Fruit fly (Drosophila melanogaster) whole organism, embryonic: ENCODE results near the gene CG43355.

Experiments used
- Ada2b ChIP-seq: fragments of 200-800 bp; sonication (Bioruptor generic); IDR thresholded peaks from 2 replicates; pipeline ENCODE4 v1.3.6; 2022; ENCODE audit warnings: missing biosample characterization, missing genetic modification characterization
- Atf3 ChIP-seq: fragments of 200-800 bp; sonication (Bioruptor generic); optimal IDR thresholded peaks from 3 replicates; lab custom pipeline; 2016; ENCODE audit warnings: missing biosample characterization, missing genetic modification characterization
- B-H1 ChIP-seq: fragments of 200-800 bp; sonication (Bioruptor generic); IDR thresholded peaks from 3 replicates; pipeline ENCODE4 v1.3.6; 2022; ENCODE audit warnings: missing biosample characterization, missing genetic modification characterization
- Bdp1 ChIP-seq: fragments of 200-800 bp; sonication (Bioruptor generic); optimal IDR thresholded peaks from 3 replicates; lab custom pipeline; 2016; ENCODE audit warnings: missing biosample characterization, missing genetic modification characterization
- CG10147 ChIP-seq: fragments of 200-800 bp; sonication (Bioruptor generic); optimal IDR thresholded peaks from 2 replicates; lab custom pipeline; 2019; ENCODE audit warnings: missing biosample characterization, mild to moderate bottlenecking, missing genetic modification characterization, moderate library complexity
- CG10431 ChIP-seq: fragments of 200-800 bp; sonication (Bioruptor generic); optimal IDR thresholded peaks from 3 replicates; lab custom pipeline; 2018; ENCODE audit warnings: missing biosample characterization, mild to moderate bottlenecking, missing genetic modification characterization
- CG10543 ChIP-seq: fragments of 200-800 bp; sonication (Bioruptor generic); optimal IDR thresholded peaks from 3 replicates; lab custom pipeline; 2017; ENCODE audit warnings: missing biosample characterization, mild to moderate bottlenecking, missing genetic modification characterization, moderate library complexity
- CG12104 ChIP-seq: fragments of 200-800 bp; sonication (Bioruptor generic); optimal IDR thresholded peaks from 3 replicates; lab custom pipeline; 2016; ENCODE audit warnings: missing biosample characterization, missing genetic modification characterization
- CG12219 ChIP-seq: fragments of 200-800 bp; sonication (Bioruptor generic); optimal IDR thresholded peaks from 3 replicates; lab custom pipeline; 2018; ENCODE audit warnings: missing biosample characterization, mild to moderate bottlenecking, missing genetic modification characterization
- CG12942 ChIP-seq: fragments of 200-800 bp; sonication (Bioruptor generic); optimal IDR thresholded peaks from 3 replicates; lab custom pipeline; 2016; ENCODE audit warnings: missing biosample characterization, missing genetic modification characterization
- CG13287 ChIP-seq: fragments of 200-800 bp; sonication (Bioruptor generic); IDR thresholded peaks from 2 replicates; pipeline ENCODE4 v1.3.6; 2022; ENCODE audit warnings: missing biosample characterization, missing genetic modification characterization; ENCODE audit not compliant: partially characterized antibody
- CG15269 ChIP-seq: fragments of 200-800 bp; sonication (Bioruptor generic); optimal IDR thresholded peaks from 2 replicates; lab custom pipeline; 2018; ENCODE audit warnings: missing biosample characterization, mild to moderate bottlenecking, missing genetic modification characterization, moderate library complexity
- CG15514 ChIP-seq: fragments of 200-800 bp; sonication (Bioruptor generic); optimal IDR thresholded peaks from 3 replicates; lab custom pipeline; 2017; ENCODE audit warnings: missing biosample characterization, missing genetic modification characterization, mild to moderate bottlenecking, moderate library complexity, missing genetic modification reagents
- CG17361 ChIP-seq: fragments of 200-800 bp; sonication (Bioruptor generic); IDR thresholded peaks from 3 replicates; pipeline ENCODE4 v1.3.6; 2022; ENCODE audit warnings: missing biosample characterization, missing genetic modification characterization
- CG17385 ChIP-seq: fragments of 200-800 bp; sonication (Bioruptor generic); optimal IDR thresholded peaks from 3 replicates; lab custom pipeline; 2018; ENCODE audit warnings: missing biosample characterization, mild to moderate bottlenecking, missing genetic modification characterization
- CG18599 ChIP-seq: fragments of 200-800 bp; sonication (Bioruptor generic); optimal IDR thresholded peaks from 3 replicates; lab custom pipeline; 2017; ENCODE audit warnings: missing biosample characterization, missing genetic modification characterization, mild to moderate bottlenecking, moderate library complexity, missing genetic modification reagents
- CG2116 ChIP-seq: fragments of 200-800 bp; sonication (Bioruptor generic); optimal IDR thresholded peaks from 3 replicates; lab custom pipeline; 2018; ENCODE audit warnings: missing biosample characterization, mild to moderate bottlenecking, missing genetic modification characterization
- CG31388 ChIP-seq: fragments of 200-800 bp; sonication (Bioruptor generic); optimal IDR thresholded peaks from 2 replicates; lab custom pipeline; 2016; ENCODE audit warnings: missing biosample characterization, missing genetic modification characterization
- CG32532 ChIP-seq: fragments of 200-800 bp; sonication (Bioruptor generic); IDR thresholded peaks from 2 replicates; pipeline ENCODE4 v1.3.6; 2022; ENCODE audit warnings: missing biosample characterization, missing genetic modification characterization
- CG42726 ChIP-seq: fragments of 200-800 bp; sonication (Bioruptor generic); IDR thresholded peaks from 2 replicates; pipeline ENCODE4 v1.3.6; 2022; ENCODE audit warnings: missing biosample characterization, missing genetic modification characterization; ENCODE audit not compliant: partially characterized antibody
- CG4820 ChIP-seq: fragments of 200-800 bp; sonication (Bioruptor generic); optimal IDR thresholded peaks from 3 replicates; lab custom pipeline; 2016; ENCODE audit warnings: missing biosample characterization, missing genetic modification characterization
- Chrac-16 ChIP-seq: fragments of 200-800 bp; sonication (Bioruptor generic); optimal IDR thresholded peaks from 3 replicates; lab custom pipeline; 2016; ENCODE audit warnings: missing biosample characterization, missing genetic modification characterization
- CkIIα-i1 ChIP-seq: fragments of 200-800 bp; sonication (Bioruptor generic); IDR thresholded peaks from 2 replicates; pipeline ENCODE4 v1.3.6; 2022; ENCODE audit warnings: missing biosample characterization, missing genetic modification characterization
- D ChIP-seq, 2 experiments: fragments of 200-800 bp in 1 of 2; fragments of >200 bp in 1 of 2; sonication (Bioruptor generic) in 1 of 2; optimal IDR thresholded peaks; 2 replicates in 1 of 2; 3 replicates in 1 of 2; lab custom pipeline; 2017; ENCODE audit warnings: mild to moderate bottlenecking in 1 of 2, missing biosample characterization in 1 of 2, missing genetic modification characterization in 1 of 2, missing genetic modification reagents in 1 of 2
- Dad ChIP-seq: fragments of 200-800 bp; sonication (Bioruptor generic); optimal IDR thresholded peaks from 3 replicates; lab custom pipeline; 2016; ENCODE audit warnings: missing biosample characterization, missing genetic modification characterization
- HLHmδ ChIP-seq: fragments of 200-800 bp; sonication (Bioruptor generic); optimal IDR thresholded peaks from 2 replicates; lab custom pipeline; 2018; ENCODE audit warnings: missing biosample characterization, mild to moderate bottlenecking, missing genetic modification characterization, moderate library complexity
- Lhr ChIP-seq: fragments of 200-800 bp; sonication (Bioruptor generic); optimal IDR thresholded peaks from 3 replicates; lab custom pipeline; 2017; ENCODE audit warnings: mild to moderate bottlenecking, missing biosample characterization, missing genetic modification reagents, missing genetic modification characterization
- Meics ChIP-seq: fragments of 200-800 bp; sonication (Bioruptor generic); optimal IDR thresholded peaks from 2 replicates; lab custom pipeline; 2017; ENCODE audit warnings: missing biosample characterization, mild to moderate bottlenecking, missing genetic modification characterization
- Poxn ChIP-seq: fragments of 200-800 bp; sonication (Bioruptor generic); IDR thresholded peaks from 2 replicates; pipeline ENCODE4 v1.3.6; 2022; ENCODE audit warnings: missing biosample characterization, missing genetic modification characterization
- Xrp1 ChIP-seq: fragments of 200-800 bp; sonication (Bioruptor generic); IDR thresholded peaks from 2 replicates; pipeline ENCODE4 v1.3.6; 2022; ENCODE audit warnings: missing biosample characterization, missing genetic modification characterization
- YL-1 ChIP-seq: fragments of 200-800 bp; sonication (Bioruptor generic); optimal IDR thresholded peaks from 3 replicates; lab custom pipeline; 2017; ENCODE audit warnings: missing biosample characterization, mild to moderate bottlenecking, missing genetic modification characterization
- abd-A ChIP-seq: fragments of 200-800 bp; sonication (Bioruptor generic); optimal IDR thresholded peaks from 3 replicates; lab custom pipeline; 2019; ENCODE audit warnings: missing biosample characterization, mild to moderate bottlenecking, missing genetic modification characterization, moderate library complexity
- bbx ChIP-seq: fragments of 200-800 bp; sonication (Bioruptor generic); IDR thresholded peaks from 2 replicates; pipeline ENCODE4 v1.3.6; 2022; ENCODE audit warnings: missing biosample characterization, missing genetic modification characterization; ENCODE audit not compliant: partially characterized antibody
- cas ChIP-seq: fragments of 200-800 bp; sonication (Bioruptor generic); IDR thresholded peaks from 2 replicates; pipeline ENCODE4 v1.3.6; 2022; ENCODE audit warnings: missing biosample characterization, missing genetic modification characterization
- chif ChIP-seq, 2 experiments: fragments of 200-800 bp; sonication (Bioruptor generic); optimal IDR thresholded peaks; 3 replicates each; lab custom pipeline; 2016; ENCODE audit warnings: missing biosample characterization in 2 of 2, missing genetic modification characterization in 2 of 2
- dpn ChIP-seq, 2 experiments: fragments of 200-800 bp; sonication (Bioruptor generic); optimal IDR thresholded peaks; 3 replicates each; lab custom pipeline; 2016; ENCODE audit warnings: missing biosample characterization in 2 of 2, missing genetic modification characterization in 2 of 2
- esg ChIP-seq: fragments of 200-800 bp; sonication (Bioruptor generic); conservative IDR thresholded peaks from 2 replicates; pipeline ENCODE4 v1.3.6; 2022; ENCODE audit warnings: missing biosample characterization, missing genetic modification characterization
- grn ChIP-seq: fragments of 200-800 bp; sonication (Bioruptor generic); optimal IDR thresholded peaks from 3 replicates; lab custom pipeline; 2017; ENCODE audit warnings: missing biosample characterization, missing genetic modification characterization
- nau ChIP-seq: fragments of 200-800 bp; sonication (Bioruptor generic); optimal IDR thresholded peaks from 3 replicates; lab custom pipeline; 2017; ENCODE audit warnings: missing biosample characterization, mild to moderate bottlenecking, missing genetic modification characterization, missing genetic modification reagents
- nerfin-2 ChIP-seq: fragments of 200-800 bp; sonication (Bioruptor generic); IDR thresholded peaks from 2 replicates; pipeline ENCODE4 v1.3.6; 2022; ENCODE audit warnings: missing biosample characterization, missing genetic modification characterization; ENCODE audit not compliant: partially characterized antibody
- org-1 ChIP-seq: fragments of 200-800 bp; sonication (Bioruptor generic); optimal IDR thresholded peaks from 2 replicates; lab custom pipeline; 2017; ENCODE audit warnings: missing biosample characterization, missing genetic modification characterization
- otp ChIP-seq: fragments of 200-800 bp; sonication (Bioruptor generic); IDR thresholded peaks from 3 replicates; pipeline ENCODE4, ENCODE4 v1.3.6; 2022; ENCODE audit warnings: missing biosample characterization, missing genetic modification characterization
- pita ChIP-seq: fragments of 200-800 bp; sonication (Bioruptor generic); optimal IDR thresholded peaks from 2 replicates; lab custom pipeline; 2017; ENCODE audit warnings: missing biosample characterization, mild to moderate bottlenecking, missing genetic modification characterization
- psq ChIP-seq: fragments of 200-800 bp; sonication (Bioruptor generic); optimal IDR thresholded peaks from 2 replicates; lab custom pipeline; 2017; ENCODE audit warnings: missing biosample characterization, missing genetic modification characterization
- rib ChIP-seq: fragments of 200-800 bp; sonication (Bioruptor generic); IDR thresholded peaks from 2 replicates; pipeline ENCODE4 v1.3.6; 2022; ENCODE audit warnings: missing biosample characterization, missing genetic modification characterization
- ro ChIP-seq: fragments of 200-800 bp; sonication (Bioruptor generic); IDR thresholded peaks from 2 replicates; pipeline ENCODE4 v1.3.6; 2022; ENCODE audit warnings: missing biosample characterization, missing genetic modification characterization
- row ChIP-seq: fragments of 200-800 bp; sonication (Bioruptor generic); IDR thresholded peaks from 3 replicates; pipeline ENCODE4 v1.3.6; 2022; ENCODE audit warnings: missing biosample characterization, missing genetic modification characterization
- sr ChIP-seq: fragments of 200-800 bp; sonication (Bioruptor generic); IDR thresholded peaks from 3 replicates; pipeline ENCODE4 v1.3.6; 2022; ENCODE audit warnings: missing biosample characterization, missing genetic modification characterization
- tin ChIP-seq: fragments of 200-800 bp; sonication (Bioruptor generic); optimal IDR thresholded peaks from 3 replicates; lab custom pipeline; 2016; ENCODE audit warnings: missing biosample characterization, missing genetic modification characterization
- wek ChIP-seq: fragments of 200-800 bp; sonication (Bioruptor generic); optimal IDR thresholded peaks from 3 replicates; lab custom pipeline; 2018; ENCODE audit warnings: missing biosample characterization, mild to moderate bottlenecking, missing genetic modification characterization, moderate library complexity

The CG43355 gene

dm6 chr2L:11528129-11528589 lies 43.7 kb downstream of the CG43355 start, which contains the start of gene CG31705 (continued):
- TF ChIP-seq pita = no peak
- TF ChIP-seq CG42726 (GFP tag; lab: Robert Waterston, UW) = no peak
- peak; percentile 30 to 34 for TF ChIP-seq dpn (GFP tag; optimal IDR thresholded peaks at IDR 0.05; lab: Kevin White, UChicago)
- no peak for TF ChIP-seq CG12942
- TF ChIP-seq tin (GFP tag; lab: Kevin White, UChicago) = peak; percentile 35
- TF ChIP-seq rib (GFP tag; lab: Robert Waterston, UW) = no peak
- TF ChIP-seq CG18599 = peak; percentile 50
- TF ChIP-seq otp (GFP tag; lab: Robert Waterston, UW) = no peak
- no peak for TF ChIP-seq sr (GFP tag; lab: Robert Waterston, UW)
- TF ChIP-seq CG17385 (GFP tag; lab: Kevin White, UChicago) = no peak
- peak; percentile 61; the same call in 2 of the 3 replicates for TF ChIP-seq row (GFP tag; lab: Robert Waterston, UW)
- no peak for TF ChIP-seq CkIIα-i1 (GFP tag; lab: Robert Waterston, UW)
- no peak for TF ChIP-seq wek (GFP tag; lab: Kevin White, UChicago)
- no peak for TF ChIP-seq cas (GFP tag; lab: Robert Waterston, UW)
- TF ChIP-seq B-H1 (GFP tag; lab: Robert Waterston, UW) = no peak
- TF ChIP-seq nerfin-2 = no peak
- TF ChIP-seq Meics (GFP tag; lab: Kevin White, UChicago) = peak; percentile 79
- no peak for TF ChIP-seq grn (GFP tag; lab: Kevin White, UChicago)
- peak; percentile 11 for TF ChIP-seq CG4820
- no peak for TF ChIP-seq CG2116 (GFP tag; lab: Kevin White, UChicago)
- no peak for TF ChIP-seq D (optimal IDR thresholded peaks at IDR 0.05; lab: Kevin White, UChicago)
- peak; percentile 3 for TF ChIP-seq D (GFP tag; optimal IDR thresholded peaks at IDR 0.05; lab: Kevin White, UChicago)
- TF ChIP-seq ro (GFP tag; lab: Robert Waterston, UW) = no peak
- peak; percentile 3 for TF ChIP-seq org-1 (GFP tag; lab: Kevin White, UChicago)
- TF ChIP-seq CG10147 (GFP tag; lab: Kevin White, UChicago) = peak; percentile 70
- TF ChIP-seq bbx (GFP tag; lab: Robert Waterston, UW) = no peak
- TF ChIP-seq Poxn = no peak
- TF ChIP-seq CG31388 (GFP tag; lab: Kevin White, UChicago) = no peak
- no peak for TF ChIP-seq CG12219 (GFP tag; lab: Kevin White, UChicago)
- no peak for TF ChIP-seq Bdp1 (GFP tag; lab: Kevin White, UChicago)
- peak; percentile 58 for TF ChIP-seq CG15269 (tag; lab: Kevin White, UChicago)
- TF ChIP-seq Ada2b (GFP tag; lab: Robert Waterston, UW) = peak; percentile 48; the same call in 1 of the 2 replicates
- TF ChIP-seq Lhr = no peak
- peak; percentile 23; the same call in 1 of the 2 replicates for TF ChIP-seq esg
- TF ChIP-seq Dad = no peak
- no peak for TF ChIP-seq chif (GFP tag; optimal IDR thresholded peaks at IDR 0.05; lab: Kevin White, UChicago)
- TF ChIP-seq CG32532 = peak; percentile 56; the same call in 1 of the 2 replicates
- no peak for TF ChIP-seq CG10543
- no peak for TF ChIP-seq Atf3
- TF ChIP-seq abd-A (tag; lab: Kevin White, UChicago) = no peak
- TF ChIP-seq CG13287 (GFP tag; lab: Robert Waterston, UW) = no peak
- TF ChIP-seq nau (GFP tag; lab: Kevin White, UChicago) = no peak
- no peak for TF ChIP-seq HLHmδ (GFP tag; lab: Kevin White, UChicago)
- no peak for TF ChIP-seq CG10431
- TF ChIP-seq Xrp1 (GFP tag; lab: Robert Waterston, UW) = no peak
- no peak for TF ChIP-seq Chrac-16 (GFP tag; lab: Kevin White, UChicago)
- TF ChIP-seq CG17361 (GFP tag; lab: Robert Waterston, UW) = peak; percentile 80; the same call in 2 of the 3 replicates
- TF ChIP-seq psq (GFP tag; lab: Kevin White, UChicago) = no peak
- TF ChIP-seq CG12104 (GFP tag; lab: Kevin White, UChicago) = peak; percentile 50
- TF ChIP-seq CG15514 (GFP tag; lab: Kevin White, UChicago) = peak; percentile 38
- no peak for TF ChIP-seq YL-1 (GFP tag; lab: Kevin White, UChicago)
